Worm (Caenorhabditis elegans): ENCODE measurements around the gene tpst-2.

- TF ChIP-seq Y53F4B.3 (GFP tag; IDR thresholded peaks at IDR 0.05), result no peak
- no peak for TF ChIP-seq lsy-27 (tag; optimal IDR thresholded peaks at IDR 0.05; ENCODE audit: borderline replicate concordance, insufficient read depth)
- TF ChIP-seq nhr-120 (GFP tag; IDR thresholded peaks at IDR 0.05), result no peak
- no peak for TF ChIP-seq ekl-4 (GFP tag; IDR thresholded peaks at IDR 0.05)
- TF ChIP-seq ccch-3 (GFP tag; optimal IDR thresholded peaks at IDR 0.05), result no peak
Observed at ce11 chrIII:775443-775842, 4.4 kb downstream of the tpst-2 start.
